Fruit fly (Drosophila melanogaster): ENCODE data around the gene bgm.
A peak's percentile ranks its signal among the peaks of the same experiment; 100 is the strongest.

The bgm gene

DNA sequence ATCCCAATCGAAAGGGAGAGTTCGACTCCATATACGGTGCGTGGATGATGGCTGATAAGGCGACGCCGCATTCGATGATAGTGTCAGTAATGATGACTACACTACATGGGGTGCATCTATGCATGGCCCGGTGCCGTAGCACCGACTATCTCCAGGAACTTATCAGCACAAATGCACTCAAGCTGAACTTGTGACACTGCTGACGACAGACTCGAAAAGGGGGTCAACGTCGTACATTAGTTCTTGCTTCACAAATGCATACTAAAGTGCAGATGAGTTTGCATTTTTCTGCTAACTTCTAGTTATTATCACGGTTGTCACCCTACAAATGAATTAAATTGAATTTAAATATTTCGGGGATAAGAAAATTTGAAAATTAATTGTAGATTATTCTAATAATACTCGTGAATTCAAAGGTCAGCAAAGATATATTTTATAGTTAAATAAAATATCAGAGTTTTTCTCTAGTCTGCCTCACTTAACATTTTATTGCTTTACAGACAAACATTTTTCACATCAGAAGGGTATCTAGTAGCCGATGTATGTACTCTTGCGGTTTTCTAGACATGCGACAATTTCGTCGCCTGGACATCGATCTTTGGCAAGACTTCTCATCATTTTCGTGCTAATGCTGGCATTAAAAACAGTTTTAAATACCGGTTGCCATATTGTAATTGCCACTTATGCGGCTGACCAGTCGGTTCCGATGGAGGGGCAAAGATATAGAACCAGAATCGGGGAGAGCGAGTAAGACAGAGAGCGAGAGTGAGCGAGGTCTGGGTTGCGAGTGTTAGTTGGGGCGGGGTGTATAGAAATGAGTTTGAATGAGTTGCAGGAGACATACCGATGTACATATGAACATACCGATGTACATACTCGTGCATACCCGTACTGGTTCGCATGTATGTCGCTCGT is 10.6 kb downstream of the bgm start (continued):
- TF ChIP-seq CG8765 (GFP tag; IDR thresholded peaks at IDR 0.05), result no peak
- TF ChIP-seq CG5245 (GFP tag; optimal IDR thresholded peaks at IDR 0.05), result no peak
- TF ChIP-seq Optix (GFP tag; IDR thresholded peaks at IDR 0.05), result no peak
- TF ChIP-seq nmo (GFP tag; optimal IDR thresholded peaks at IDR 0.05), result peak; percentile 44
- no peak for TF ChIP-seq Fer1 (GFP tag; optimal IDR thresholded peaks at IDR 0.05)
- no peak for TF ChIP-seq CG10209 (GFP tag; optimal IDR thresholded peaks at IDR 0.05)
- no peak for TF ChIP-seq gce (GFP tag; IDR thresholded peaks at IDR 0.05)
- no peak for TF ChIP-seq Elba2 (GFP tag; optimal IDR thresholded peaks at IDR 0.05)
- TF ChIP-seq Poxn (GFP tag; IDR thresholded peaks at IDR 0.05), result no peak
- TF ChIP-seq CG9876 (GFP tag; optimal IDR thresholded peaks at IDR 0.05), result no peak
- no peak for TF ChIP-seq MESR4 (GFP tag; optimal IDR thresholded peaks at IDR 0.05)
- no peak for TF ChIP-seq trem (tag; optimal IDR thresholded peaks at IDR 0.05)
- TF ChIP-seq az2 (GFP tag; optimal IDR thresholded peaks at IDR 0.05), result no peak
- no peak for TF ChIP-seq CG4854 (GFP tag; optimal IDR thresholded peaks at IDR 0.05)
- no peak for TF ChIP-seq CrebB (tag; optimal IDR thresholded peaks at IDR 0.05)
- TF ChIP-seq phol (tag; optimal IDR thresholded peaks at IDR 0.05), result peak; percentile 44
- peak in 1 of 2 experiments; percentile 87 for TF ChIP-seq Hr78 (GFP tag; optimal IDR thresholded peaks at IDR 0.05)
- no peak for TF ChIP-seq CG14050 (GFP tag; IDR thresholded peaks at IDR 0.05)
- TF ChIP-seq CG10366 (GFP tag; IDR thresholded peaks at IDR 0.05), result peak; percentile 19; the same call in 1 of the 2 replicates
- no peak for TF ChIP-seq CG3407 (GFP tag; optimal IDR thresholded peaks at IDR 0.05)
- no peak for TF ChIP-seq CG3726 (GFP tag; IDR thresholded peaks at IDR 0.05)
- no peak for TF ChIP-seq hbn (GFP tag; IDR thresholded peaks at IDR 0.05; ENCODE audit: partially characterized antibody)
- TF ChIP-seq CG42726 (GFP tag; IDR thresholded peaks at IDR 0.05; ENCODE audit: partially characterized antibody), result no peak
- TF ChIP-seq corto (GFP tag; optimal IDR thresholded peaks at IDR 0.05), result no peak
- no peak for TF ChIP-seq CG1602 (GFP tag; optimal IDR thresholded peaks at IDR 0.05)
- TF ChIP-seq Usf (GFP tag; optimal IDR thresholded peaks at IDR 0.05), result no peak
- no peak for TF ChIP-seq Bteb2 (GFP tag; optimal IDR thresholded peaks at IDR 0.05)
- no peak for TF ChIP-seq maf-S (GFP tag; optimal IDR thresholded peaks at IDR 0.05)
- TF ChIP-seq exex (tag; optimal IDR thresholded peaks at IDR 0.05), result no peak
- no peak for TF ChIP-seq CG13287 (GFP tag; IDR thresholded peaks at IDR 0.05; ENCODE audit: partially characterized antibody)
- TF ChIP-seq CG2712 (tag; optimal IDR thresholded peaks at IDR 0.05), result no peak
- TF ChIP-seq CG11696 (GFP tag; IDR thresholded peaks at IDR 0.05), result no peak
- TF ChIP-seq CG8924 (tag; optimal IDR thresholded peaks at IDR 0.05), result no peak
- TF ChIP-seq D19A (tag; optimal IDR thresholded peaks at IDR 0.05), result peak; percentile 98
- TF ChIP-seq CG6813 (GFP tag; optimal IDR thresholded peaks at IDR 0.05), result no peak
- TF ChIP-seq lilli (GFP tag; optimal IDR thresholded peaks at IDR 0.05), result no peak
- TF ChIP-seq cg (GFP tag; optimal IDR thresholded peaks at IDR 0.05), result no peak
- peak; percentile 46 for TF ChIP-seq CG1832 (GFP tag; optimal IDR thresholded peaks at IDR 0.05)
- TF ChIP-seq pnt (GFP tag; optimal IDR thresholded peaks at IDR 0.05), result no peak
- TF ChIP-seq CG11504 (tag; optimal IDR thresholded peaks at IDR 0.05), result no peak
- no peak for TF ChIP-seq Oli (tag; optimal IDR thresholded peaks at IDR 0.05)
- TF ChIP-seq CG1603 (tag; optimal IDR thresholded peaks at IDR 0.05), result peak; percentile 6
- no peak for TF ChIP-seq CG11093 (GFP tag; IDR thresholded peaks at IDR 0.05)
- no peak for TF ChIP-seq Max (GFP tag; optimal IDR thresholded peaks at IDR 0.05)
- TF ChIP-seq tna (GFP tag; IDR thresholded peaks at IDR 0.05; ENCODE audit: partially characterized antibody), result no peak
- no peak for TF ChIP-seq org-1 (GFP tag; optimal IDR thresholded peaks at IDR 0.05)
- peak; percentile 65 to 85 for TF ChIP-seq Trl (optimal IDR thresholded peaks at IDR 0.05)
- TF ChIP-seq Trl (GFP tag; optimal IDR thresholded peaks at IDR 0.05), result no peak
- TF ChIP-seq Ets65A (GFP tag), result peak; percentile 9

Data from whole organism, embryonic.